Worm (Caenorhabditis elegans): ENCODE results near the gene fbxa-25.

fbxa-25 gene

ce11 chrIII:1374355-1374807 lies 25.1 kb upstream of the fbxa-25 start, which contains the start of gene Y82E9BR.20:
Gene Y82E9BR.20, plus strand, starts transcription at chrIII:1374405.
- no peak for TF ChIP-seq die-1 (tag; optimal IDR thresholded peaks at IDR 0.05)
- peak; percentile 67 for TF ChIP-seq zfh-2 (GFP tag; conservative IDR thresholded peaks at IDR 0.05)

DNA sequence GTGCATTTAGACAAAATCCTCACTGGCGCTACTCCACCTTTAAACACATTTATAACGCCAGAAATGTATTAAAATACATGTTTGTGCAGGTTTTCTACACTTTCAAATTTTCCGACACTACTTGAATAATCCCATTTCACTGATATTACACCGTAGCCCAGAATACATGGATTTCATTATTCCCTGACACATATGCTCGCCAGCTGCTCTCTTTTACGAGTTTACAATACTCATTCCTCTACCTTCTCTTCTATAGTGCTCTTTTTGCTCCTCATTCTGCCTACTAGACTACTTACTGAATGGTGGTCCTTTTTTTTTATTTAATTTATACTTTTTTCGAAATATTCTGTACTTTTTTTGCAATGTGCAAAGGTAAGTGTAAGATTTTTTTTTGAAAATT lies 23.3 kb upstream of the fbxa-25 start:
- no peak for TF ChIP-seq F57A8.1 (GFP tag; optimal IDR thresholded peaks at IDR 0.05)
- no peak for TF ChIP-seq snpc-4 (GFP tag; optimal IDR thresholded peaks at IDR 0.05)
- TF ChIP-seq snpc-4 (tag; optimal IDR thresholded peaks at IDR 0.05), result no peak
- no peak for TF ChIP-seq B0336.3 (GFP tag; IDR thresholded peaks at IDR 0.05)
- no peak for TF ChIP-seq nhr-27 (tag; optimal IDR thresholded peaks at IDR 0.05)
- TF ChIP-seq ets-4 (GFP tag; optimal IDR thresholded peaks at IDR 0.05), result no peak
- TF ChIP-seq ZK185.1 (tag; optimal IDR thresholded peaks at IDR 0.05; ENCODE audit: poor library complexity, severe bottlenecking), result no peak
- no peak for TF ChIP-seq B0035.1 (tag; optimal IDR thresholded peaks at IDR 0.05)
- no peak for TF ChIP-seq tbp1 (GFP tag; optimal IDR thresholded peaks at IDR 0.05)
- no peak for TF ChIP-seq F33H1.4 (GFP tag; IDR thresholded peaks at IDR 0.05)
- no peak for TF ChIP-seq hlh-12 (tag; optimal IDR thresholded peaks at IDR 0.05)
- TF ChIP-seq ceh-91 (GFP tag; IDR thresholded peaks at IDR 0.05), result no peak
- TF ChIP-seq B0019.2 (GFP tag; conservative IDR thresholded peaks at IDR 0.05), result no peak
- no peak for TF ChIP-seq hrde-1 (tag; optimal IDR thresholded peaks at IDR 0.05; ENCODE audit: borderline replicate concordance)
- no peak for TF ChIP-seq lsy-27 (tag; optimal IDR thresholded peaks at IDR 0.05; ENCODE audit: borderline replicate concordance, insufficient read depth)
- TF ChIP-seq C17E4.6 (GFP tag; IDR thresholded peaks at IDR 0.05), result no peak
- TF ChIP-seq F37B4.10 (GFP tag; IDR thresholded peaks at IDR 0.05), result no peak
- TF ChIP-seq dpff-1 (tag; optimal IDR thresholded peaks at IDR 0.05), result no peak
- TF ChIP-seq ceh-40 (GFP tag; IDR thresholded peaks at IDR 0.05), result no peak
- no peak for TF ChIP-seq sea-2 (GFP tag; IDR thresholded peaks at IDR 0.05)

DNA sequence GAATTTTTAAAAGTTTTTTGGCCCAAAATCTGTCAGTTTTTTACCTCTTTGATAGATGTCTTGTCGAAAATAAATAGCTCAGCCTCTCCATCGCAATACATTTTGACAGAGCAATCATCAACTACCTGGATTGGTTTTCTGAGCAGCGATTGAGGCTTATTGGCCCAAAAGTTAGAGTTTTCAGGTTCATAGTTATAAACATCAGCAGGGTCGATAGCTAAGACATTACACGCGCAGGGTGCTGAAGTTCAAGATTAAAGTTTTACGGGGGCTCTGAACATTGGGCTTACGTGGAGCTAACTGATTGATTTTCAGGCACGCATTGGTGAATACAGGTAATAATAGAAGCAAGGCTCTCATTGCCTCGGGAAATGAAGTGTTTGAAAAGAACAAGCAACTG lies 10.4 kb upstream of the fbxa-25 start, which contains the start of gene Y82E9BR.9:
Y82E9BR.9 (minus strand) TSS at position 101 of the 400 bp plus-strand sequence.
- TF ChIP-seq egrh-3 (GFP tag; IDR thresholded peaks at IDR 0.05) (no peak), B0261.1 (tag; optimal IDR thresholded peaks at IDR 0.05) (no peak), ztf-28 (GFP tag; IDR thresholded peaks at IDR 0.05) (no peak), ztf-3 (GFP tag; optimal IDR thresholded peaks at IDR 0.05) (no peak), ama-1 (optimal IDR thresholded peaks at IDR 0.05) (no peak), ama-1 (GFP tag; optimal IDR thresholded peaks at IDR 0.05) (no peak), sea-2 (GFP tag; IDR thresholded peaks at IDR 0.05) (no peak), F55B11.4 (tag; optimal IDR thresholded peaks at IDR 0.05; ENCODE audit: borderline replicate concordance, insufficient read depth) (no peak), efl-1 (GFP tag; optimal IDR thresholded peaks at IDR 0.05) (no peak), somi-1 (GFP tag; optimal IDR thresholded peaks at IDR 0.05) (no peak), xnd-1 (tag; optimal IDR thresholded peaks at IDR 0.05) (no peak), ceh-100 (GFP tag; IDR thresholded peaks at IDR 0.05) (no peak), F33H1.4 (GFP tag; IDR thresholded peaks at IDR 0.05) (no peak), B0019.2 (GFP tag; conservative IDR thresholded peaks at IDR 0.05) (no peak), Y95B8A.8 (GFP tag; IDR thresholded peaks at IDR 0.05) (no peak), snpc-4 (GFP tag; optimal IDR thresholded peaks at IDR 0.05) (no peak), snpc-4 (tag; optimal IDR thresholded peaks at IDR 0.05) (no peak), bed-1 (GFP tag; IDR thresholded peaks at IDR 0.05) (no peak), madf-6 (GFP tag; IDR thresholded peaks at IDR 0.05) (no peak)
